Worm (Caenorhabditis elegans) whole organism, L1 larva: ENCODE data around the gene R07B1.13.
A peak's percentile ranks its signal among the peaks of the same experiment; 100 is the strongest.

Experiments
- C04F5.9 ChIP-seq: sonication (generic microtip); optimal IDR thresholded peaks from 2 replicates; lab custom pipeline; 2016; ENCODE audit warnings: missing genetic modification characterization, missing compliant biosample characterization
- C16A3.4 ChIP-seq: fragments of 150-350 bp; optimal IDR thresholded peaks from 2 replicates; lab custom pipeline; 2014; ENCODE audit warnings: missing biosample characterization, missing genetic modification characterization
- Y116A8C.19 ChIP-seq: sonication (generic microtip); optimal IDR thresholded peaks from 2 replicates; lab custom pipeline; 2016; ENCODE audit warnings: missing compliant biosample characterization, missing genetic modification characterization, borderline replicate concordance
- aha-1 ChIP-seq: fragments of 150-350 bp; optimal IDR thresholded peaks from 2 replicates; lab custom pipeline; 2014; ENCODE audit warnings: missing biosample characterization, missing genetic modification characterization
- alr-1 ChIP-seq: fragments of 200-800 bp; sonication (Bioruptor generic); optimal IDR thresholded peaks from 2 replicates; lab custom pipeline; 2018; ENCODE audit warnings: borderline replicate concordance, mild to moderate bottlenecking, missing genetic modification characterization, missing compliant biosample characterization
- ama-1 ChIP-seq: fragments of 150-350 bp; optimal IDR thresholded peaks from 2 replicates; lab custom pipeline; 2014
- blmp-1 ChIP-seq: fragments of 150-350 bp; optimal IDR thresholded peaks from 2 replicates; lab custom pipeline; 2014; ENCODE audit warnings: missing biosample characterization, missing genetic modification characterization
- dpl-1 ChIP-seq, 3 experiments: fragments of 150-350 bp in 2 of 3; sonication (generic microtip) in 1 of 3; optimal IDR thresholded peaks; 2 replicates each; lab custom pipeline; 2014 to 2017; ENCODE audit warnings: missing biosample characterization in 3 of 3, missing genetic modification characterization in 3 of 3, missing genetic modification reagents in 3 of 3
- efl-3 ChIP-seq: fragments of 200-800 bp; sonication (Bioruptor generic); optimal IDR thresholded peaks from 2 replicates; lab custom pipeline; 2018; ENCODE audit warnings: mild to moderate bottlenecking, missing genetic modification characterization, missing compliant biosample characterization
- egl-27 ChIP-seq, 2 experiments: fragments of 150-350 bp in 1 of 2; sonication (generic microtip); optimal IDR thresholded peaks; 3 replicates each; lab custom pipeline; 2017 to 2018; ENCODE audit warnings: missing biosample characterization in 2 of 2, missing genetic modification characterization in 2 of 2, missing genetic modification reagents in 2 of 2
- elt-2 ChIP-seq: sonication (generic microtip); optimal IDR thresholded peaks from 2 replicates; lab custom pipeline; 2016; ENCODE audit warnings: missing genetic modification characterization, mild to moderate bottlenecking, inconsistent platforms, missing compliant biosample characterization, missing genetic modification reagents
- elt-3 ChIP-seq, 6 experiments: fragments of 150-350 bp in 1 of 6; sonication (generic microtip); optimal IDR thresholded peaks; 2 replicates each; lab custom pipeline; 2017 to 2018; ENCODE audit warnings: missing biosample characterization in 6 of 6, missing genetic modification characterization in 6 of 6, inconsistent platforms in 1 of 6
- fkh-4 ChIP-seq: sonication (generic microtip); optimal IDR thresholded peaks from 2 replicates; lab custom pipeline; 2016; ENCODE audit warnings: missing compliant biosample characterization, missing genetic modification characterization, borderline replicate concordance
- grh-1 ChIP-seq: fragments of 200-800 bp; sonication (Bioruptor generic); IDR thresholded peaks from 2 replicates; pipeline ENCODE4 v1.3.6; 2022; ENCODE audit warnings: missing genetic modification reagents, missing genetic modification characterization, missing compliant biosample characterization
- irx-1 ChIP-seq: sonication (generic microtip); optimal IDR thresholded peaks from 2 replicates; lab custom pipeline; 2016; ENCODE audit warnings: missing genetic modification characterization, missing compliant biosample characterization
- lin-13 ChIP-seq: fragments of 150-350 bp; optimal IDR thresholded peaks from 2 replicates; lab custom pipeline; 2014; ENCODE audit warnings: missing biosample characterization, missing genetic modification reagents, missing genetic modification characterization
- lin-14 ChIP-seq: fragments of 200-800 bp; sonication (Bioruptor generic); optimal IDR thresholded peaks from 2 replicates; lab custom pipeline; 2018; ENCODE audit warnings: mild to moderate bottlenecking, missing genetic modification characterization, moderate library complexity, missing compliant biosample characterization
- lin-35 ChIP-seq, 2 experiments: fragments of 150-350 bp; optimal IDR thresholded peaks; 2 replicates each; lab custom pipeline; 2014; ENCODE audit warnings: missing biosample characterization in 2 of 2, missing genetic modification characterization in 2 of 2, missing genetic modification reagents in 2 of 2
- lsy-2 ChIP-seq, 2 experiments: fragments of 150-350 bp; optimal IDR thresholded peaks; 2 replicates each; lab custom pipeline; 2014; ENCODE audit warnings: missing biosample characterization in 2 of 2, missing genetic modification characterization in 2 of 2
- mab-9 ChIP-seq: fragments of 200-800 bp; sonication (Bioruptor generic); IDR thresholded peaks from 2 replicates; pipeline ENCODE4 v1.3.6; 2022; ENCODE audit warnings: missing genetic modification reagents, missing genetic modification characterization, missing compliant biosample characterization
- mef-2 ChIP-seq: fragments of 150-350 bp; optimal IDR thresholded peaks from 2 replicates; lab custom pipeline; 2014; ENCODE audit warnings: missing biosample characterization, missing genetic modification characterization
- nhr-19 ChIP-seq: fragments of 200-800 bp; sonication (Bioruptor generic); conservative IDR thresholded peaks from 2 replicates; pipeline ENCODE4 v1.3.6; 2022; ENCODE audit warnings: missing genetic modification characterization, missing compliant biosample characterization
- nhr-71 ChIP-seq: sonication (generic microtip); optimal IDR thresholded peaks from 2 replicates; lab custom pipeline; 2016; ENCODE audit warnings: mild to moderate bottlenecking, missing genetic modification characterization, moderate library complexity, missing compliant biosample characterization
- nhr-77 ChIP-seq: fragments of 150-350 bp; optimal IDR thresholded peaks from 2 replicates; lab custom pipeline; 2014; ENCODE audit warnings: missing biosample characterization, missing genetic modification characterization
- pax-3 ChIP-seq: fragments of 200-800 bp; sonication (Bioruptor generic); optimal IDR thresholded peaks from 2 replicates; lab custom pipeline; 2018; ENCODE audit warnings: mild to moderate bottlenecking, missing genetic modification characterization, moderate library complexity, missing compliant biosample characterization
- rnt-1 ChIP-seq: sonication (generic microtip); optimal IDR thresholded peaks from 2 replicates; lab custom pipeline; 2016; ENCODE audit warnings: mild to moderate bottlenecking, missing genetic modification characterization, moderate library complexity, missing compliant biosample characterization
- skn-1 ChIP-seq: fragments of 150-350 bp; optimal IDR thresholded peaks from 2 replicates; lab custom pipeline; 2014; ENCODE audit warnings: missing biosample characterization, missing genetic modification characterization
- sptf-1 ChIP-seq: fragments of 150-350 bp; optimal IDR thresholded peaks from 2 replicates; lab custom pipeline; 2014; ENCODE audit warnings: missing biosample characterization, missing genetic modification characterization
- swsn-7 ChIP-seq: sonication (generic microtip); optimal IDR thresholded peaks from 2 replicates; lab custom pipeline; 2016; ENCODE audit warnings: missing genetic modification characterization, missing compliant biosample characterization
- unc-86 ChIP-seq: sonication (generic microtip); optimal IDR thresholded peaks from 2 replicates; lab custom pipeline; 2016; ENCODE audit warnings: missing genetic modification characterization, missing compliant biosample characterization
- vab-15 ChIP-seq: sonication (generic microtip); optimal IDR thresholded peaks from 2 replicates; lab custom pipeline; 2017; ENCODE audit warnings: missing genotype, mild to moderate bottlenecking, missing genetic modification characterization, missing compliant biosample characterization

R07B1.13 gene

DNA sequence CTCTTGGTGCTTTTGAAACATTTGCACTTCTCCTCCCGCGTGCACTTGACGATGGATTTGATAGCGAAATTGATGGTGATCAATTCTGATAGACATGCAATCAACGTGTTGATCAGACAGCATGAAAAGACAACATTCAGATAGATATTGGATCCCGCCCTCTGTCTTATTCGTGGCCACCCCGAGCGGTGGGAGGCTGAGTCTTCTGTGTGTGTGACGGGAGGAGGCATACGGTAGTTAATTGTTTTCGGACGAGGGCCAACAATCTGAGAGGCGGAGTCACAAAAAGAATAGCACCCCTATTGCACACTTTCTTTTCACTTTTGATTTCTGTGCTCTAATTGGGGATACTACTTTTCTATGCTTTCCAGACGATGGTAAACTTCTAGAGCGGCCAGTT, 23.7 kb upstream of the R07B1.13 start:
- TF ChIP-seq grh-1 (no peak), lin-14 (GFP tag; lab: Kevin White, UChicago) (peak; percentile 36), nhr-19 (GFP tag; lab: Robert Waterston, UW) (0 out of 2 replicates have a peak, but pooled peaks have one; percentile 11), aha-1 (tag; lab: Kevin White, UChicago) (no peak), egl-27 (tag; optimal IDR thresholded peaks at IDR 0.05; lab: Kevin White, UChicago) (no peak), rnt-1 (peak; percentile 67), nhr-71 (tag; lab: Kevin White, UChicago) (peak; percentile 24), vab-15 (peak; percentile 99), lsy-2 (tag; optimal IDR thresholded peaks at IDR 0.05; lab: Kevin White, UChicago) (peak; percentile 30 to 74)

DNA sequence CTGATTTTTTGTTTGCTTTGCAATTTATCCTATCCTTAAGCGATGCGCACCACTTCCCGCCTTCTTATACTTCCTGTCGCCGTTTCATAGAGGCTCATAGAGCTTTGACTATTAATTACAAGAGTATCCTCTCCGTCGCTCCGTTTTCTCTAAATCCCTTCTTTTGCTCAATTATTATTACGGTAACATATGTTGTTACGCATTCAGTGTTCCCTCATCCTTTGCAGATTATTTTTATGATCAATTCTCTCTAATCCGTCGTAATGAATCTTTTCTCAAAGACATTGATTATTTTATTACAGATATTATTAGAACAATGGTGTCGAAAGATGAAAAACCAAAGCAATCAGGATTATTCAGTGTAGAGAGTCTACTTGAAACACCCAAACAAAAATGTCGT, 22.6 kb upstream of the R07B1.13 start, which contains the start of gene vab-15:
Gene vab-15, plus strand, starts transcription at position 301 of the 400 bp plus-strand sequence.
- no peak for TF ChIP-seq mef-2 (tag; lab: Kevin White, UChicago)
- TF ChIP-seq efl-3 (GFP tag; lab: Kevin White, UChicago): no peak
- no peak for TF ChIP-seq Y116A8C.19
- no peak for TF ChIP-seq sptf-1 (tag; lab: Kevin White, UChicago)

DNA sequence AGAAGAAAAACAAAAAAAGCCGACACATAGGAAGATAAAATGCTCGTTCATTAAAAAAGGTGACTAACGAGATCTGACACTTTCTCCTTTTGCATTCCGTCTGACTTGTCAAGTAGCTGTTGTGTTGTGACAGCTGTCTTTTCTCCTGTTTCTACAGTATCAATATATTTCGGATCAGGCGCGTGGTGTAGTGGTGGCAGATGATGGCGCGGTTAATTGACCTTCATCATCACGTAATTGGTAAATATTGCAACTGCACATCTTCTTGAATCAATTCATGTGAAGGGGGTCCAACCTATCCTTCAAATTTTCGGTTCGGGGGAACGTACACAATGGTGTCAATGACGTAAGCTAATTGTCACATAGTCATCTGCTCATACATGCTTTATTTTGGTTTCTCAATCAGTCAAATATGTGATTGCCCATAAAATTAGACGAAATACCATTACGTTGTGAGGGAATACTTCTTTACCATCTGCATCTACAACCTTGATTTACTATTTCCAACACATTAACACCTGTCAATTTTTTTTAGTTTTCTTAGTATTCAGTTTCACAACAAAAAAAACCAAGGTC, 21.3 kb upstream of the R07B1.13 start:
- TF ChIP-seq blmp-1 (tag; lab: Kevin White, UChicago): peak; percentile 45
- no peak for TF ChIP-seq lsy-2 (tag; optimal IDR thresholded peaks at IDR 0.05; lab: Kevin White, UChicago)
- TF ChIP-seq unc-86 (tag; lab: Kevin White, UChicago): no peak
- peak; percentile 92 for TF ChIP-seq vab-15

DNA sequence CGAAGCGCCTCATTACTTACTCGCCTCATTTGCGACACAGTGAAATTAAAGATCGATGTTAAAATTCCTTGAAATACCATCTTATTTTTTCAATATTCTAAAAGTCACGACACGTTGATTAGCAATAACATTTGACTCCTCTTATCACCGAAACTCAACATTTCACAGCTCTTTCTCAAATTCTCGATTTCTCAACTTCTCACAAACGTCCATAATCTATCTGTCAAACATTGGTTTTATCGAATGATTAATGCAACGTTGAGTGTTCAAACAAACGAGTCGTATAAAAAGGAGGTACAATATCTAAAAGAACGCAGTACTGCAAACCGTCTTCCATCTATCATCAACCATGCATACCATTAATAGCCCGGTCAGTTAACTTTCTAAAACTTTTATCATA, 19.4 kb upstream of the R07B1.13 start, which contains the start of gene lec-8:
Gene lec-8, plus strand, starts transcription at position 314 of the 400 bp plus-strand sequence.
- TF ChIP-seq alr-1 (tag; lab: Kevin White, UChicago): no peak
- no peak for TF ChIP-seq ama-1 (lab: Kevin White, UChicago)
- TF ChIP-seq dpl-1 (GFP tag; optimal IDR thresholded peaks at IDR 0.05; lab: Kevin White, UChicago): no peak
- TF ChIP-seq elt-2 (tag; lab: Kevin White, UChicago): peak; percentile 22
- TF ChIP-seq, all 84 proteins: peak for 1

ce11 chrX:9851745-9852330, 17.8 kb upstream of the R07B1.13 start, which contains the start of gene lec-7:
TSS of gene lec-7 (plus strand) at chrX:9852041.
- no peak for TF ChIP-seq irx-1 (tag; lab: Kevin White, UChicago)
- TF ChIP-seq elt-2 (tag; lab: Kevin White, UChicago): peak; percentile 14
- TF ChIP-seq swsn-7: no peak
- no peak for TF ChIP-seq lin-35 (GFP tag; optimal IDR thresholded peaks at IDR 0.05; lab: Kevin White, UChicago)
- TF ChIP-seq nhr-77: peak; percentile 0
- TF ChIP-seq skn-1 (tag; lab: Kevin White, UChicago): peak; percentile 3

DNA sequence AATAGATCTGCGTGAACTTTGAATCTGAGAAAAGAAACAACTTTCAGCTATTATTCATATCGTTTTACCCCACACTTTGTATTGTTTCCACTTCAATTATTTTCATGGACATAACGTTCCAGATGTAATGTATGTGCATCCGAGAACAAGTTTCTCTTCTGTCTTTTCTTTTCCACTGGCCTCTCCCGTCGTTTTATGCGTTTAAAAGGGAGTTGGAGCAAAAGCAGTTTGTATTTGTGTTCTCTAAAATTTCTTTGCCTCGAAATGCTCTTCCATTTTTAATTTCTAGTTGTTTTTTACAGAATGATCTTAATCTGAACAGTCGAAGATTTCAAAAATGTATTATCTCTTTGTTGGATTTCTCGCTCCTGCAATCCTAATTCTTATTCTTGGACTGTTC, 13.0 kb upstream of the R07B1.13 start, which contains the start of gene R07B1.11:
Gene R07B1.11, plus strand, starts transcription at position 301 of the 400 bp plus-strand sequence.
- TF ChIP-seq mab-9: no peak
- TF ChIP-seq pax-3: no peak
- no peak for TF ChIP-seq lin-13 (GFP tag; lab: Kevin White, UChicago)
- TF ChIP-seq fkh-4 (tag; lab: Kevin White, UChicago): no peak
- no peak for TF ChIP-seq C04F5.9
- no peak for TF ChIP-seq C16A3.4 (tag; lab: Kevin White, UChicago)
- TF ChIP-seq elt-3 (tag; optimal IDR thresholded peaks at IDR 0.05; lab: Kevin White, UChicago): no peak
